Fruit fly (Drosophila melanogaster) whole organism, embryonic: ENCODE results near the gene Nse1.

Source experiments
- Atf3 ChIP-seq: fragments of 200-800 bp; sonication (Bioruptor generic); optimal IDR thresholded peaks from 3 replicates; lab custom pipeline; 2016; ENCODE audit warnings: missing biosample characterization, missing genetic modification characterization
- CG10147 ChIP-seq: fragments of 200-800 bp; sonication (Bioruptor generic); optimal IDR thresholded peaks from 2 replicates; lab custom pipeline; 2019; ENCODE audit warnings: missing biosample characterization, mild to moderate bottlenecking, missing genetic modification characterization, moderate library complexity
- CG1024 ChIP-seq: fragments of 200-800 bp; sonication (Bioruptor generic); IDR thresholded peaks from 2 replicates; pipeline ENCODE4 v1.3.6; 2022; ENCODE audit warnings: missing biosample characterization, missing genetic modification characterization
- CG10654 ChIP-seq: fragments of 200-800 bp; sonication (Bioruptor generic); optimal IDR thresholded peaks from 2 replicates; lab custom pipeline; 2016; ENCODE audit warnings: missing biosample characterization, missing genetic modification characterization
- CG11247 ChIP-seq: fragments of 200-800 bp; sonication (Bioruptor generic); IDR thresholded peaks from 2 replicates; pipeline ENCODE4 v1.3.6; 2022; ENCODE audit warnings: missing biosample characterization, missing genetic modification characterization
- CG12219 ChIP-seq: fragments of 200-800 bp; sonication (Bioruptor generic); optimal IDR thresholded peaks from 3 replicates; lab custom pipeline; 2018; ENCODE audit warnings: missing biosample characterization, mild to moderate bottlenecking, missing genetic modification characterization
- CG13287 ChIP-seq: fragments of 200-800 bp; sonication (Bioruptor generic); IDR thresholded peaks from 2 replicates; pipeline ENCODE4 v1.3.6; 2022; ENCODE audit warnings: missing biosample characterization, missing genetic modification characterization; ENCODE audit not compliant: partially characterized antibody
- CG14710 ChIP-seq: fragments of 200-800 bp; sonication (Bioruptor generic); optimal IDR thresholded peaks from 3 replicates; lab custom pipeline; 2019; ENCODE audit warnings: missing biosample characterization, mild to moderate bottlenecking, missing genetic modification characterization, moderate library complexity
- CG1603 ChIP-seq: fragments of 200-800 bp; sonication (Bioruptor generic); optimal IDR thresholded peaks from 2 replicates; lab custom pipeline; 2019; ENCODE audit warnings: missing biosample characterization, mild to moderate bottlenecking, missing genetic modification characterization, moderate library complexity
- CG17186 ChIP-seq: fragments of 200-800 bp; sonication (Bioruptor generic); optimal IDR thresholded peaks from 3 replicates; lab custom pipeline; 2017; ENCODE audit warnings: missing biosample characterization, missing genetic modification reagents, missing genetic modification characterization
- CG17612 ChIP-seq: fragments of 200-800 bp; sonication (Bioruptor generic); IDR thresholded peaks from 2 replicates; pipeline ENCODE4 v1.3.6; 2022; ENCODE audit warnings: missing biosample characterization, missing genetic modification characterization
- CG17829 ChIP-seq: fragments of 200-800 bp; optimal IDR thresholded peaks from 2 replicates; lab custom pipeline; 2019; ENCODE audit warnings: missing biosample characterization, mild to moderate bottlenecking, missing genetic modification characterization, moderate library complexity
- CG2120 ChIP-seq: fragments of 200-800 bp; sonication (Bioruptor generic); optimal IDR thresholded peaks from 3 replicates; lab custom pipeline; 2016; ENCODE audit warnings: missing biosample characterization, missing genetic modification characterization
- CG2712 ChIP-seq: fragments of 200-800 bp; optimal IDR thresholded peaks from 3 replicates; lab custom pipeline; 2019; ENCODE audit warnings: missing biosample characterization, mild to moderate bottlenecking, missing genetic modification characterization, moderate library complexity
- CG4617 ChIP-seq: fragments of 200-800 bp; sonication (Bioruptor generic); optimal IDR thresholded peaks from 3 replicates; lab custom pipeline; 2016; ENCODE audit warnings: missing biosample characterization, missing genetic modification characterization, borderline replicate concordance
- CG5953 ChIP-seq: fragments of 200-800 bp; sonication (Bioruptor generic); IDR thresholded peaks from 2 replicates; pipeline ENCODE4 v1.3.6; 2022; ENCODE audit warnings: missing biosample characterization, missing genetic modification characterization
- CG7271 ChIP-seq: fragments of 200-800 bp; sonication (Bioruptor generic); optimal IDR thresholded peaks from 2 replicates; lab custom pipeline; 2018; ENCODE audit warnings: missing biosample characterization, mild to moderate bottlenecking, missing genetic modification characterization, moderate library complexity
- CG8089 ChIP-seq: fragments of 200-800 bp; sonication (Bioruptor generic); optimal IDR thresholded peaks from 3 replicates; lab custom pipeline; 2016; ENCODE audit warnings: missing biosample characterization, missing genetic modification characterization
- CG8478 ChIP-seq: fragments of >200 bp; optimal IDR thresholded peaks from 2 replicates; lab custom pipeline; 2018
- E2f1 ChIP-seq: fragments of 200-800 bp; sonication (Bioruptor generic); IDR thresholded peaks from 2 replicates; pipeline ENCODE4 v1.3.6; 2022; ENCODE audit warnings: missing biosample characterization, missing genetic modification characterization
- Hr78 ChIP-seq, 2 experiments: fragments of 200-800 bp in 1 of 2; fragments of >200 bp in 1 of 2; sonication (Bioruptor generic) in 1 of 2; optimal IDR thresholded peaks; 2 replicates each; lab custom pipeline; 2017 to 2019; ENCODE audit warnings: missing biosample characterization in 2 of 2, missing genetic modification characterization in 2 of 2, mild to moderate bottlenecking in 1 of 2, moderate library complexity in 1 of 2
- Lhr ChIP-seq: fragments of 200-800 bp; sonication (Bioruptor generic); optimal IDR thresholded peaks from 3 replicates; lab custom pipeline; 2017; ENCODE audit warnings: mild to moderate bottlenecking, missing biosample characterization, missing genetic modification reagents, missing genetic modification characterization
- Med ChIP-seq: fragments of 200-800 bp; sonication (Bioruptor generic); peaks from one replicate; lab custom pipeline; 2016; ENCODE audit warnings: missing biosample characterization, missing genetic modification characterization, mild to moderate bottlenecking, inconsistent platforms, moderate library complexity
- NK7.1 ChIP-seq: fragments of 200-800 bp; sonication (Bioruptor generic); optimal IDR thresholded peaks from 3 replicates; lab custom pipeline; 2016; ENCODE audit warnings: missing biosample characterization, missing genetic modification characterization
- Neu2 ChIP-seq: fragments of 200-800 bp; sonication (Bioruptor generic); optimal IDR thresholded peaks from 3 replicates; lab custom pipeline; 2016; ENCODE audit warnings: missing biosample characterization, missing genetic modification characterization, borderline replicate concordance
- Nf-YB ChIP-seq: fragments of 200-800 bp; sonication (Bioruptor generic); optimal IDR thresholded peaks from 3 replicates; lab custom pipeline; 2019; ENCODE audit warnings: missing biosample characterization, mild to moderate bottlenecking, missing genetic modification characterization, moderate library complexity
- Pdp1 ChIP-seq, 2 experiments: fragments of 200-800 bp; sonication (Bioruptor generic); optimal IDR thresholded peaks; 3 replicates each; lab custom pipeline; 2016; ENCODE audit warnings: missing biosample characterization in 2 of 2, missing genetic modification characterization in 2 of 2, mild to moderate bottlenecking in 1 of 2, moderate library complexity in 1 of 2
- Sin3A ChIP-seq: fragments of >200 bp; optimal IDR thresholded peaks from 2 replicates; lab custom pipeline; 2018
- Stat92E ChIP-seq, 3 experiments: fragments of >200 bp in 2 of 3; fragments of 200-800 bp in 1 of 3; sonication (Bioruptor generic) in 1 of 3; optimal IDR thresholded peaks; 2 replicates each; lab custom pipeline; 2017 to 2019; ENCODE audit warnings: missing biosample characterization in 3 of 3, missing genetic modification characterization in 3 of 3, mild to moderate bottlenecking in 1 of 3, moderate library complexity in 1 of 3
- Usf ChIP-seq: fragments of 200-800 bp; sonication (Bioruptor generic); optimal IDR thresholded peaks from 2 replicates; lab custom pipeline; 2017; ENCODE audit warnings: missing genotype, missing biosample characterization, missing genetic modification characterization
- ato ChIP-seq: fragments of 200-800 bp; sonication (Bioruptor generic); IDR thresholded peaks from 2 replicates; pipeline ENCODE4 v1.3.6; 2022; ENCODE audit warnings: missing biosample characterization, missing genetic modification characterization; ENCODE audit not compliant: partially characterized antibody
- cato ChIP-seq: fragments of 200-800 bp; sonication (Bioruptor generic); optimal IDR thresholded peaks from 2 replicates; lab custom pipeline; 2016; ENCODE audit warnings: missing biosample characterization, missing genetic modification characterization, borderline replicate concordance
- ems ChIP-seq: fragments of 200-800 bp; sonication (Bioruptor generic); optimal IDR thresholded peaks from 3 replicates; lab custom pipeline; 2016; ENCODE audit warnings: missing biosample characterization, missing genetic modification characterization
- gfzf ChIP-seq: fragments of 200-800 bp; sonication (Bioruptor generic); optimal IDR thresholded peaks from 2 replicates; lab custom pipeline; 2016; ENCODE audit warnings: missing biosample characterization, mild to moderate bottlenecking, missing genetic modification characterization, moderate library complexity
- gsb-n ChIP-seq: fragments of 200-800 bp; sonication (Bioruptor generic); optimal IDR thresholded peaks from 3 replicates; lab custom pipeline; 2018; ENCODE audit warnings: missing biosample characterization, mild to moderate bottlenecking, missing genetic modification characterization
- gt ChIP-seq: fragments of 200-800 bp; sonication (Bioruptor generic); IDR thresholded peaks from 2 replicates; pipeline ENCODE4 v1.3.6; 2022; ENCODE audit warnings: missing biosample characterization, missing genetic modification characterization
- her ChIP-seq: fragments of 200-800 bp; sonication (Bioruptor generic); optimal IDR thresholded peaks from 2 replicates; lab custom pipeline; 2016; ENCODE audit warnings: missing biosample characterization, missing genetic modification characterization
- knrl ChIP-seq: fragments of 200-800 bp; sonication (Bioruptor generic); IDR thresholded peaks from 3 replicates; pipeline ENCODE4 v1.3.6; 2022; ENCODE audit warnings: missing biosample characterization, missing genetic modification characterization; ENCODE audit not compliant: partially characterized antibody
- lilli ChIP-seq: fragments of 200-800 bp; sonication (Bioruptor generic); optimal IDR thresholded peaks from 3 replicates; lab custom pipeline; 2016; ENCODE audit warnings: missing biosample characterization, missing genetic modification characterization
- lola ChIP-seq, 3 experiments: fragments of >200 bp in 2 of 3; fragments of 200-800 bp in 1 of 3; sonication (Bioruptor generic) in 1 of 3; optimal IDR thresholded peaks; 2 replicates each; lab custom pipeline; 2017 to 2019; ENCODE audit warnings: missing biosample characterization in 3 of 3, missing genetic modification characterization in 3 of 3, mild to moderate bottlenecking in 1 of 3, moderate library complexity in 1 of 3
- mld ChIP-seq: fragments of 200-800 bp; sonication (Bioruptor generic); IDR thresholded peaks from 3 replicates; pipeline ENCODE4 v1.3.6; 2022; ENCODE audit warnings: missing biosample characterization, missing genetic modification characterization; ENCODE audit not compliant: partially characterized antibody
- pho ChIP-seq: fragments of 200-800 bp; sonication (Bioruptor generic); optimal IDR thresholded peaks from 2 replicates; lab custom pipeline; 2016; ENCODE audit warnings: missing biosample characterization, missing genetic modification characterization
- pzg ChIP-seq: fragments of 200-800 bp; sonication (Bioruptor generic); optimal IDR thresholded peaks from 3 replicates; lab custom pipeline; 2018; ENCODE audit warnings: missing biosample characterization, mild to moderate bottlenecking, missing genetic modification characterization, moderate library complexity
- schlank ChIP-seq: fragments of 200-800 bp; sonication (Bioruptor generic); optimal IDR thresholded peaks from 2 replicates; lab custom pipeline; 2018; ENCODE audit warnings: missing biosample characterization, mild to moderate bottlenecking, missing genetic modification characterization
- sens ChIP-seq: fragments of 200-800 bp; sonication (Bioruptor generic); peaks from one replicate; lab custom pipeline; 2016; ENCODE audit warnings: missing biosample characterization, missing genetic modification characterization
- stwl ChIP-seq: fragments of 200-800 bp; sonication (Bioruptor generic); optimal IDR thresholded peaks from 3 replicates; lab custom pipeline; 2018; ENCODE audit warnings: missing biosample characterization, mild to moderate bottlenecking, missing genetic modification characterization, moderate library complexity
- trem ChIP-seq: fragments of 200-800 bp; optimal IDR thresholded peaks from 3 replicates; lab custom pipeline; 2019; ENCODE audit warnings: missing biosample characterization, mild to moderate bottlenecking, missing genetic modification characterization, moderate library complexity
- tup ChIP-seq: fragments of 200-800 bp; sonication (Bioruptor generic); optimal IDR thresholded peaks from 2 replicates; lab custom pipeline; 2016; ENCODE audit warnings: missing biosample characterization, mild to moderate bottlenecking, missing genetic modification characterization, moderate library complexity
- unc-4 ChIP-seq: fragments of 200-800 bp; sonication (Bioruptor generic); IDR thresholded peaks from 2 replicates; pipeline ENCODE4 v1.3.6; 2022; ENCODE audit warnings: missing biosample characterization, missing genetic modification characterization; ENCODE audit not compliant: partially characterized antibody
- wdn ChIP-seq: fragments of 200-800 bp; sonication (Bioruptor generic); IDR thresholded peaks from 2 replicates; pipeline ENCODE4 v1.3.6; 2022; ENCODE audit warnings: missing biosample characterization, missing genetic modification characterization

Gene Nse1

dm6 chr2L:6717460-6717859 lies 40.0 kb upstream of the Nse1 start, which contains the start of gene Aatf (continued):
- TF ChIP-seq ato (GFP tag; lab: Robert Waterston, UW) (peak; percentile 64), trem (tag; lab: Kevin White, UChicago) (peak; percentile 58), her (peak; percentile 11), CG1603 (tag; lab: Kevin White, UChicago) (peak; percentile 64), lilli (GFP tag; lab: Kevin White, UChicago) (peak; percentile 6), CG5953 (GFP tag; lab: Robert Waterston, UW) (no peak), CG12219 (GFP tag; lab: Kevin White, UChicago) (no peak), CG4617 (GFP tag; lab: Kevin White, UChicago) (peak; percentile 56), Nf-YB (GFP tag; lab: Kevin White, UChicago) (no peak), unc-4 (GFP tag; lab: Robert Waterston, UW) (peak; percentile 89), Neu2 (GFP tag; lab: Kevin White, UChicago) (no peak), knrl (GFP tag; lab: Robert Waterston, UW) (peak; percentile 80), tup (GFP tag; lab: Kevin White, UChicago) (no peak), gt (GFP tag; lab: Robert Waterston, UW) (no peak), cato (GFP tag; lab: Kevin White, UChicago) (no peak), CG17829 (tag; lab: Kevin White, UChicago) (peak; percentile 22), CG8478 (lab: Kevin White, UChicago) (no peak), Hr78 (GFP tag; optimal IDR thresholded peaks at IDR 0.05; lab: Kevin White, UChicago) (no peak), CG10147 (GFP tag; lab: Kevin White, UChicago) (no peak), stwl (peak; percentile 55), schlank (tag; lab: Kevin White, UChicago) (no peak), CG14710 (tag; lab: Kevin White, UChicago) (peak; percentile 63), CG17612 (GFP tag; lab: Robert Waterston, UW) (no peak), ems (GFP tag; lab: Kevin White, UChicago) (peak; percentile 5), CG11247 (GFP tag; lab: Robert Waterston, UW) (no peak), CG2712 (tag; lab: Kevin White, UChicago) (peak; percentile 14), CG1024 (GFP tag; lab: Robert Waterston, UW) (no peak), pho (GFP tag; lab: Kevin White, UChicago) (no peak), sens (GFP tag; lab: Kevin White, UChicago) (peak; percentile 77), Stat92E (GFP tag; optimal IDR thresholded peaks at IDR 0.05; lab: Kevin White, UChicago) (peak in 1 of 3 experiments; percentile 15), CG2120 (GFP tag; lab: Kevin White, UChicago) (peak; percentile 7), lola (GFP tag; optimal IDR thresholded peaks at IDR 0.05; lab: Kevin White, UChicago) (no peak), CG17186 (GFP tag; lab: Kevin White, UChicago) (peak; percentile 72), Usf (GFP tag; lab: Kevin White, UChicago) (no peak), mld (peak; percentile 60; the same call in 1 of the 3 replicates), Pdp1 (GFP tag; optimal IDR thresholded peaks at IDR 0.05; lab: Kevin White, UChicago) (peak in 1 of 2 experiments; percentile 27), E2f1 (GFP tag; lab: Robert Waterston, UW) (no peak), Med (GFP tag; lab: Kevin White, UChicago) (peak; percentile 81), pzg (peak; percentile 88), CG7271 (tag; lab: Kevin White, UChicago) (peak; percentile 7), CG8089 (no peak), Lhr (GFP tag; lab: Kevin White, UChicago) (peak; percentile 24), wdn (GFP tag; lab: Robert Waterston, UW) (no peak), CG13287 (peak; percentile 95), Sin3A (peak; percentile 21), gsb-n (no peak), Atf3 (GFP tag; lab: Kevin White, UChicago) (no peak), NK7.1 (no peak), CG10654 (no peak), gfzf (peak; percentile 64)
